Worm (Caenorhabditis elegans) whole organism, young adult: ENCODE results near the gene vha-2.

ENCODE experiments used
- B0336.3 ChIP-seq: fragments of 200-800 bp; sonication (Bioruptor generic); IDR thresholded peaks from 2 replicates; pipeline ENCODE4 v1.3.6; 2022; ENCODE audit warnings: missing genetic modification characterization, missing compliant biosample characterization
- C17E4.6 ChIP-seq: fragments of 200-800 bp; sonication (Bioruptor generic); IDR thresholded peaks from 2 replicates; pipeline ENCODE4 v1.3.6; 2022; ENCODE audit warnings: missing genetic modification reagents, missing genetic modification characterization, missing compliant biosample characterization
- F10E7.11 ChIP-seq: sonication (generic microtip); optimal IDR thresholded peaks from 2 replicates; lab custom pipeline; 2017; ENCODE audit warnings: mild to moderate bottlenecking, missing genetic modification characterization, moderate library complexity, missing compliant biosample characterization
- Y53G8AR.9 ChIP-seq: fragments of 200-800 bp; sonication (Bioruptor generic); conservative IDR thresholded peaks from 2 replicates; pipeline ENCODE4 v1.3.6; 2022; ENCODE audit warnings: missing genetic modification reagents, missing genetic modification characterization, missing compliant biosample characterization
- Y79H2A.3 ChIP-seq: fragments of 200-800 bp; sonication (Bioruptor generic); conservative IDR thresholded peaks from 2 replicates; pipeline ENCODE4 v1.3.6; 2022; ENCODE audit warnings: missing genetic modification reagents, missing genetic modification characterization, missing compliant biosample characterization
- ZK185.1 ChIP-seq: sonication (generic microtip); optimal IDR thresholded peaks from 2 replicates; lab custom pipeline; 2016; ENCODE audit warnings: mild to moderate bottlenecking, missing genetic modification characterization, missing compliant biosample characterization; ENCODE audit not compliant: poor library complexity, severe bottlenecking
- akir-1 ChIP-seq: fragments of 200-800 bp; sonication (Bioruptor generic); optimal IDR thresholded peaks from 2 replicates; lab custom pipeline; 2018; ENCODE audit warnings: mild to moderate bottlenecking, missing genetic modification characterization, moderate library complexity, missing compliant biosample characterization
- athp-1 ChIP-seq: sonication (generic microtip); optimal IDR thresholded peaks from 2 replicates; lab custom pipeline; 2017; ENCODE audit warnings: mild to moderate bottlenecking, missing genetic modification characterization, missing compliant biosample characterization
- bed-2 ChIP-seq: fragments of 200-800 bp; sonication (Bioruptor generic); IDR thresholded peaks from 2 replicates; pipeline ENCODE4 v1.3.6; 2022; ENCODE audit warnings: missing genetic modification reagents, missing genetic modification characterization, missing compliant biosample characterization
- cebp-1 ChIP-seq, 2 experiments: fragments of 200-800 bp in 1 of 2; sonication (Bioruptor generic) in 1 of 2; sonication (generic microtip) in 1 of 2; IDR thresholded peaks in 1 of 2; optimal IDR thresholded peaks in 1 of 2; 2 replicates each; pipeline versions ENCODE4 v1.3.6 to Lab custom; 2017 to 2022; ENCODE audit warnings: missing compliant biosample characterization in 2 of 2, missing genetic modification characterization in 2 of 2, mild to moderate bottlenecking in 1 of 2, missing genetic modification reagents in 1 of 2, moderate library complexity in 1 of 2
- ceh-100 ChIP-seq: fragments of 200-800 bp; sonication (Bioruptor generic); IDR thresholded peaks from 2 replicates; pipeline ENCODE4 v1.3.6; 2022; ENCODE audit warnings: missing genetic modification reagents, missing genetic modification characterization, missing compliant biosample characterization
- dox-1 ChIP-seq: fragments of 200-800 bp; sonication (Bioruptor generic); IDR thresholded peaks from 2 replicates; pipeline ENCODE4 v1.3.6; 2022; ENCODE audit warnings: missing genetic modification reagents, missing genetic modification characterization, missing compliant biosample characterization
- efl-1 ChIP-seq: fragments of 150-350 bp; optimal IDR thresholded peaks from 2 replicates; lab custom pipeline; 2014; ENCODE audit warnings: missing biosample characterization, missing genetic modification reagents, missing genetic modification characterization
- egl-18 ChIP-seq: fragments of 200-800 bp; sonication (Bioruptor generic); IDR thresholded peaks from 2 replicates; pipeline ENCODE4 v1.3.6; 2022; ENCODE audit warnings: missing genetic modification reagents, missing genetic modification characterization, missing compliant biosample characterization
- egl-44 ChIP-seq: fragments of 200-800 bp; sonication (Bioruptor generic); IDR thresholded peaks from 2 replicates; pipeline ENCODE4 v1.3.6; 2022; ENCODE audit warnings: missing genetic modification reagents, missing genetic modification characterization, missing compliant biosample characterization
- ets-4 ChIP-seq: fragments of 200-800 bp; sonication (Bioruptor generic); optimal IDR thresholded peaks from 2 replicates; lab custom pipeline; 2018; ENCODE audit warnings: mild to moderate bottlenecking, missing genetic modification characterization, missing compliant biosample characterization
- fkh-3 ChIP-seq: sonication (generic microtip); optimal IDR thresholded peaks from 2 replicates; lab custom pipeline; 2016; ENCODE audit warnings: mild to moderate bottlenecking, missing genetic modification characterization, missing compliant biosample characterization
- hmg-1.2 ChIP-seq: fragments of 200-800 bp; sonication (Bioruptor generic); IDR thresholded peaks from 2 replicates; pipeline ENCODE4 v1.3.6; 2022; ENCODE audit warnings: missing genetic modification reagents, missing genetic modification characterization, missing compliant biosample characterization
- let-607 ChIP-seq, 2 experiments: fragments of 200-800 bp in 1 of 2; sonication (Bioruptor generic) in 1 of 2; sonication (generic microtip) in 1 of 2; optimal IDR thresholded peaks; 2 replicates each; lab custom pipeline; 2016 to 2018; ENCODE audit warnings: mild to moderate bottlenecking in 2 of 2, missing compliant biosample characterization in 2 of 2, missing genetic modification characterization in 2 of 2, moderate library complexity in 2 of 2, missing genotype in 1 of 2
- lin-54 ChIP-seq: fragments of 200-800 bp; sonication (Bioruptor generic); optimal IDR thresholded peaks from 2 replicates; lab custom pipeline; 2018; ENCODE audit warnings: mild to moderate bottlenecking, missing genetic modification characterization, missing compliant biosample characterization
- lsy-27 ChIP-seq: sonication (generic microtip); optimal IDR thresholded peaks from 2 replicates; lab custom pipeline; 2017; ENCODE audit warnings: missing genetic modification characterization, mild to moderate bottlenecking, missing compliant biosample characterization, antibody characterized with exemption, missing genotype, borderline replicate concordance; ENCODE audit not compliant: insufficient read depth
- madf-3 ChIP-seq: fragments of 200-800 bp; sonication (Bioruptor generic); IDR thresholded peaks from 2 replicates; pipeline ENCODE4 v1.3.6; 2022; ENCODE audit warnings: missing genetic modification reagents, missing genetic modification characterization, missing compliant biosample characterization
- nfyb-1 ChIP-seq: fragments of 200-800 bp; sonication (Bioruptor generic); IDR thresholded peaks from 2 replicates; pipeline ENCODE4 v1.3.6; 2022; ENCODE audit warnings: missing genetic modification reagents, missing genetic modification characterization, missing compliant biosample characterization
- nhr-179 ChIP-seq: sonication (generic microtip); optimal IDR thresholded peaks from 2 replicates; lab custom pipeline; 2016; ENCODE audit warnings: mild to moderate bottlenecking, missing genetic modification characterization, missing compliant biosample characterization
- nhr-80 ChIP-seq: sonication (generic microtip); optimal IDR thresholded peaks from 2 replicates; lab custom pipeline; 2016; ENCODE audit warnings: missing genetic modification characterization, missing compliant biosample characterization
- pbrm-1 ChIP-seq: fragments of 200-800 bp; sonication (Bioruptor generic); IDR thresholded peaks from 2 replicates; pipeline ENCODE4 v1.3.6; 2022; ENCODE audit warnings: missing genetic modification reagents, missing genetic modification characterization, missing compliant biosample characterization
- rcor-1 ChIP-seq: fragments of 200-800 bp; sonication (Bioruptor generic); IDR thresholded peaks from 2 replicates; pipeline ENCODE4 v1.3.6; 2022; ENCODE audit warnings: missing genetic modification reagents, missing genetic modification characterization, missing compliant biosample characterization
- rec-8 ChIP-seq, 2 experiments: sonication (generic microtip); optimal IDR thresholded peaks; 2 replicates each; lab custom pipeline; 2016; ENCODE audit warnings: mild to moderate bottlenecking in 2 of 2, missing genetic modification characterization in 2 of 2, missing genetic modification reagents in 2 of 2, missing genotype in 2 of 2, missing biosample characterization in 1 of 2, missing compliant biosample characterization in 1 of 2, moderate library complexity in 1 of 2
- rpc-1 ChIP-seq, 2 experiments: fragments of 150-350 bp in 1 of 2; sonication (generic microtip) in 1 of 2; optimal IDR thresholded peaks; 2 replicates each; lab custom pipeline; 2014 to 2018; ENCODE audit warnings: missing biosample characterization in 1 of 2, missing genetic modification characterization in 1 of 2, missing genetic modification reagents in 1 of 2, missing genotype in 1 of 2
- unc-62 ChIP-seq: fragments of 150-350 bp; optimal IDR thresholded peaks from 2 replicates; lab custom pipeline; 2014; ENCODE audit warnings: missing biosample characterization, missing genetic modification reagents, missing genetic modification characterization
- ztf-28 ChIP-seq: fragments of 200-800 bp; sonication (Bioruptor generic); IDR thresholded peaks from 2 replicates; pipeline ENCODE4 v1.3.6; 2022; ENCODE audit warnings: missing genetic modification reagents, missing genetic modification characterization, missing compliant biosample characterization

vha-2 gene

ce11 chrIII:9807560-9808046 lies 25.6 kb downstream of the vha-2 start (continued):
- no peak for TF ChIP-seq rec-8 (tag; optimal IDR thresholded peaks at IDR 0.05; lab: Kevin White, UChicago)
- TF ChIP-seq, all 124 proteins: peak for 6

- TF ChIP-seq ceh-100 (peak; percentile 85), ZK185.1 (tag; lab: Kevin White, UChicago) (peak; percentile 7), egl-44 (GFP tag; lab: Robert Waterston, UW) (no peak), F10E7.11 (tag; lab: Kevin White, UChicago) (no peak)
- TF ChIP-seq, all 124 proteins: peak for 2
Observed at ce11 chrIII:9808179-9808578, 26.2 kb downstream of the vha-2 start, which contains the start of gene gtap-2. TSS of gene gtap-2 (plus strand) at chrIII:9808544.

ce11 chrIII:9813146-9813545 lies 31.2 kb downstream of the vha-2 start, which contains the start of gene ZK632.14:
TSS of gene ZK632.14 (plus strand) at chrIII:9813446.
- no peak for TF ChIP-seq Y79H2A.3 (GFP tag; lab: Robert Waterston, UW)
- no peak for TF ChIP-seq egl-18
- no peak for TF ChIP-seq lin-54 (GFP tag; lab: Kevin White, UChicago)
- no peak for TF ChIP-seq nfyb-1 (GFP tag; lab: Robert Waterston, UW)

- TF ChIP-seq Y53G8AR.9 (GFP tag; lab: Robert Waterston, UW) = 0 out of 2 replicates have a peak, but pooled peaks have one; percentile 15
- 0 out of 2 replicates have a peak, but pooled peaks have one; percentile 35 for TF ChIP-seq rcor-1 (GFP tag; lab: Robert Waterston, UW)
- TF ChIP-seq efl-1 (GFP tag; lab: Kevin White, UChicago) = no peak
- no peak for TF ChIP-seq akir-1 (GFP tag; lab: Kevin White, UChicago)
- TF ChIP-seq C17E4.6 (GFP tag; lab: Robert Waterston, UW) = no peak
- no peak for TF ChIP-seq ceh-100
- TF ChIP-seq fkh-3 (tag; lab: Kevin White, UChicago) = no peak
- TF ChIP-seq lsy-27 = no peak
- TF ChIP-seq nhr-80 (tag; lab: Kevin White, UChicago) = peak; percentile 2
- no peak for TF ChIP-seq rpc-1 (optimal IDR thresholded peaks at IDR 0.05; lab: Kevin White, UChicago)
- TF ChIP-seq rpc-1 (tag; optimal IDR thresholded peaks at IDR 0.05; lab: Kevin White, UChicago) = no peak
- no peak for TF ChIP-seq unc-62 (GFP tag; lab: Kevin White, UChicago)
- TF ChIP-seq bed-2 (GFP tag; lab: Robert Waterston, UW) = no peak
- TF ChIP-seq madf-3 (GFP tag; lab: Robert Waterston, UW) = no peak
- no peak for TF ChIP-seq nhr-179 (tag; lab: Kevin White, UChicago)
- TF ChIP-seq cebp-1 (GFP tag; IDR thresholded peaks at IDR 0.05; lab: Robert Waterston, UW) = no peak
- TF ChIP-seq cebp-1 (tag; optimal IDR thresholded peaks at IDR 0.05; lab: Kevin White, UChicago) = peak; percentile 25
- no peak for TF ChIP-seq athp-1 (tag; lab: Kevin White, UChicago)
- no peak for TF ChIP-seq let-607 (tag; optimal IDR thresholded peaks at IDR 0.05; lab: Kevin White, UChicago)
- no peak for TF ChIP-seq lin-54 (GFP tag; lab: Kevin White, UChicago)
- TF ChIP-seq dox-1 (GFP tag; lab: Robert Waterston, UW) = peak; percentile 8; the same call in 1 of the 2 replicates
- no peak for TF ChIP-seq B0336.3 (GFP tag; lab: Robert Waterston, UW)
- peak; percentile 37; the same call in 1 of the 2 replicates for TF ChIP-seq hmg-1.2 (GFP tag; lab: Robert Waterston, UW)
- TF ChIP-seq pbrm-1 (GFP tag; lab: Robert Waterston, UW) = peak; percentile 42; the same call in 1 of the 2 replicates
- TF ChIP-seq ztf-28 (GFP tag; lab: Robert Waterston, UW) = no peak
- no peak for TF ChIP-seq ets-4 (GFP tag; lab: Kevin White, UChicago)
Observed at ce11 chrIII:9817087-9817612, 35.2 kb downstream of the vha-2 start, which contains the start of gene cnx-1. TSS of gene cnx-1 (minus strand) at chrIII:9817137.
